Worm (Caenorhabditis elegans) whole organism, L4 larva: Measurements from ENCODE around the gene B0222.5.

Source experiments
- ZK337.2 ChIP-seq: fragments of 200-800 bp; sonication (Bioruptor generic); IDR thresholded peaks from 2 replicates; pipeline ENCODE4 v1.3.6; 2022; ENCODE audit warnings: missing genetic modification reagents, missing genetic modification characterization, missing compliant biosample characterization
- ama-1 ChIP-seq: fragments of 150-350 bp; optimal IDR thresholded peaks from 2 replicates; lab custom pipeline; 2014; ENCODE audit warnings: inconsistent platforms, mixed read lengths
- daf-19 ChIP-seq: fragments of 200-800 bp; sonication (Bioruptor generic); conservative IDR thresholded peaks from 2 replicates; pipeline ENCODE4 v1.3.6; 2022; ENCODE audit warnings: missing genetic modification characterization, missing compliant biosample characterization
- dmd-6 ChIP-seq: fragments of 200-800 bp; sonication (Bioruptor generic); IDR thresholded peaks from 2 replicates; pipeline ENCODE4 v1.3.6; 2022; ENCODE audit warnings: missing genetic modification reagents, missing genetic modification characterization, missing compliant biosample characterization
- dmd-8 ChIP-seq: fragments of 200-800 bp; sonication (Bioruptor generic); IDR thresholded peaks from 2 replicates; pipeline ENCODE4 v1.3.6; 2022; ENCODE audit warnings: missing genetic modification characterization, missing compliant biosample characterization
- jun-1 ChIP-seq: fragments of 150-350 bp; optimal IDR thresholded peaks from 2 replicates; lab custom pipeline; 2014; ENCODE audit warnings: missing biosample characterization, missing genetic modification reagents, missing genetic modification characterization
- lim-7 ChIP-seq: fragments of 200-800 bp; sonication (Bioruptor generic); IDR thresholded peaks from 2 replicates; pipeline ENCODE4 v1.3.6; 2022; ENCODE audit warnings: missing genetic modification characterization, missing compliant biosample characterization
- nhr-25 ChIP-seq: sonication (generic microtip); optimal IDR thresholded peaks from 2 replicates; lab custom pipeline; 2017; ENCODE audit warnings: missing genetic modification characterization, mild to moderate bottlenecking, missing compliant biosample characterization, antibody characterized with exemption, moderate library complexity, borderline replicate concordance; ENCODE audit not compliant: insufficient read depth

DNA sequence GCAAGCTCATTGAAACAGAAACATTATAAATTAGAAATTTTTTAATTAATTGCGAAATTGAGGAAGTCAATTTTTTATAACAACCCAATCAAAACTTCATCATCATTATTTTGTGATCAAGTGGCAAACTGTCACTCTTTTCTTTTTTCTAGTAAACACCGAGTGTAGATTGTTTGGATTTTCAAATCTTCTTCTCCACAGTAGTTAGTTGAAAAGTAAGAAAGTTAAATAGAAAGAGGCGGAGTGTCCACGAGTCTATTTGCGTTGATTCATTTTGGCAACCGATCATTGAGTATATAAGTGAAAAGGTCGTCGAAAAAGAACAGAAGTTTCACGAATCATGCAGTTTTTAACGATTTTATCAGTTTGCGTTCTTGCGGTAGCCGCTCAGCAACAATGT is 45.4 kb downstream of the B0222.5 start, which contains the start of gene pqn-31:
- TF ChIP-seq ZK337.2 (GFP tag; lab: Robert Waterston, UW) (no peak), ama-1 (no peak), dmd-8 (GFP tag; lab: Robert Waterston, UW) (no peak), daf-19 (GFP tag; lab: Robert Waterston, UW) (no peak), nhr-25 (tag; lab: Kevin White, UChicago) (no peak), lim-7 (GFP tag; lab: Robert Waterston, UW) (no peak), jun-1 (no peak), dmd-6 (no peak)
